Worm (Caenorhabditis elegans) whole organism, L2 larva: ENCODE measurements around the gene C54D10.9.
A peak's percentile ranks its signal among the peaks of the same experiment; 100 is the strongest.

Source experiments
- C34F6.9 ChIP-seq: fragments of 150-350 bp; optimal IDR thresholded peaks from 2 replicates; lab custom pipeline; 2014; ENCODE audit warnings: missing biosample characterization, missing genetic modification characterization
- F13H6.1 ChIP-seq: sonication (generic microtip); optimal IDR thresholded peaks from 2 replicates; lab custom pipeline; 2016; ENCODE audit warnings: missing genetic modification characterization, missing compliant biosample characterization
- R02D3.7 ChIP-seq: fragments of 150-350 bp; optimal IDR thresholded peaks from 2 replicates; lab custom pipeline; 2014; ENCODE audit warnings: missing biosample characterization, missing genetic modification characterization
- Y55F3AM.14 ChIP-seq: fragments of 200-800 bp; sonication (Bioruptor generic); optimal IDR thresholded peaks from 2 replicates; lab custom pipeline; 2018; ENCODE audit warnings: mild to moderate bottlenecking, missing genetic modification characterization, missing compliant biosample characterization
- ZK546.5 ChIP-seq: sonication (generic microtip); optimal IDR thresholded peaks from 2 replicates; lab custom pipeline; 2017; ENCODE audit warnings: missing biosample characterization, missing genetic modification characterization
- aly-2 ChIP-seq: fragments of 150-350 bp; optimal IDR thresholded peaks from 2 replicates; lab custom pipeline; 2014; ENCODE audit warnings: missing biosample characterization, missing genetic modification characterization
- ama-1 ChIP-seq: fragments of 150-350 bp; optimal IDR thresholded peaks from 2 replicates; lab custom pipeline; 2018; ENCODE audit warnings: inconsistent platforms
- blmp-1 ChIP-seq: sonication (generic microtip); optimal IDR thresholded peaks from 2 replicates; lab custom pipeline; 2017; ENCODE audit warnings: missing genetic modification characterization, mild to moderate bottlenecking, missing compliant biosample characterization, antibody characterized with exemption, moderate library complexity; ENCODE audit not compliant: insufficient read depth
- ceh-82 ChIP-seq: fragments of 150-350 bp; optimal IDR thresholded peaks from 2 replicates; lab custom pipeline; 2014; ENCODE audit warnings: missing biosample characterization, missing genetic modification characterization
- egl-27 ChIP-seq: sonication (generic microtip); optimal IDR thresholded peaks from 3 replicates; lab custom pipeline; 2017; ENCODE audit warnings: missing biosample characterization, missing genetic modification reagents, missing genetic modification characterization
- fos-1 ChIP-seq: fragments of 150-350 bp; optimal IDR thresholded peaks from 2 replicates; lab custom pipeline; 2014; ENCODE audit warnings: missing biosample characterization, missing genetic modification characterization
- gmeb-1 ChIP-seq: fragments of 150-350 bp; optimal IDR thresholded peaks from 2 replicates; lab custom pipeline; 2014; ENCODE audit warnings: missing biosample characterization, missing genetic modification characterization
- lin-11 ChIP-seq: fragments of 150-350 bp; sonication (generic microtip); optimal IDR thresholded peaks from 2 replicates; lab custom pipeline; 2014; ENCODE audit warnings: missing biosample characterization, missing genetic modification characterization, inconsistent platforms, mixed read lengths
- lin-13 ChIP-seq: fragments of 150-350 bp; optimal IDR thresholded peaks from 2 replicates; lab custom pipeline; 2014; ENCODE audit warnings: missing biosample characterization, missing genetic modification reagents, missing genetic modification characterization
- lin-39 ChIP-seq: fragments of 150-350 bp; optimal IDR thresholded peaks from 2 replicates; lab custom pipeline; 2014; ENCODE audit warnings: missing biosample characterization, missing genetic modification reagents, missing genetic modification characterization
- lsy-2 ChIP-seq, 2 experiments: fragments of 150-350 bp in 1 of 2; sonication (generic microtip) in 1 of 2; optimal IDR thresholded peaks; 2 replicates each; lab custom pipeline; 2014 to 2017; ENCODE audit warnings: missing biosample characterization in 2 of 2, missing genetic modification characterization in 2 of 2
- mbf-1 ChIP-seq: sonication (generic microtip); optimal IDR thresholded peaks from 2 replicates; lab custom pipeline; 2017; ENCODE audit warnings: missing biosample characterization, missing genetic modification characterization
- nhr-10 ChIP-seq: sonication (generic microtip); optimal IDR thresholded peaks from 2 replicates; lab custom pipeline; 2017; ENCODE audit warnings: missing biosample characterization, missing genetic modification characterization
- nhr-11 ChIP-seq: fragments of 150-350 bp; optimal IDR thresholded peaks from 2 replicates; lab custom pipeline; 2014; ENCODE audit warnings: missing biosample characterization, missing genetic modification characterization
- nhr-12 ChIP-seq: fragments of 150-350 bp; optimal IDR thresholded peaks from 2 replicates; lab custom pipeline; 2014; ENCODE audit warnings: missing biosample characterization, missing genetic modification characterization
- nhr-129 ChIP-seq: fragments of 150-350 bp; optimal IDR thresholded peaks from 2 replicates; lab custom pipeline; 2014; ENCODE audit warnings: missing biosample characterization, missing genetic modification characterization
- nhr-21 ChIP-seq: fragments of 150-350 bp; optimal IDR thresholded peaks from 2 replicates; lab custom pipeline; 2014; ENCODE audit warnings: missing biosample characterization, missing genetic modification characterization
- nhr-23 ChIP-seq: fragments of 150-350 bp; optimal IDR thresholded peaks from 2 replicates; lab custom pipeline; 2014; ENCODE audit warnings: missing biosample characterization, missing genetic modification reagents, missing genetic modification characterization
- nhr-237 ChIP-seq: fragments of 150-350 bp; optimal IDR thresholded peaks from 2 replicates; lab custom pipeline; 2014; ENCODE audit warnings: missing biosample characterization, missing genetic modification characterization
- nhr-25 ChIP-seq: fragments of 150-350 bp; sonication (generic microtip); optimal IDR thresholded peaks from 3 replicates; lab custom pipeline; 2014; ENCODE audit warnings: missing biosample characterization, missing genetic modification characterization
- nhr-6 ChIP-seq: fragments of 150-350 bp; optimal IDR thresholded peaks from 2 replicates; lab custom pipeline; 2014; ENCODE audit warnings: missing biosample characterization, missing genetic modification characterization
- nhr-77 ChIP-seq: fragments of 150-350 bp; optimal IDR thresholded peaks from 2 replicates; lab custom pipeline; 2014; ENCODE audit warnings: missing biosample characterization, missing genetic modification characterization
- peb-1 ChIP-seq: fragments of 150-350 bp; optimal IDR thresholded peaks from 2 replicates; lab custom pipeline; 2014; ENCODE audit warnings: missing biosample characterization, missing genetic modification characterization
- sem-4 ChIP-seq: fragments of 150-350 bp; optimal IDR thresholded peaks from 2 replicates; lab custom pipeline; 2014; ENCODE audit warnings: missing biosample characterization, missing genetic modification reagents, missing genetic modification characterization
- skn-1 ChIP-seq: sonication (generic microtip); optimal IDR thresholded peaks from 2 replicates; lab custom pipeline; 2017; ENCODE audit warnings: missing biosample characterization, missing genetic modification characterization
- sma-3 ChIP-seq: sonication (generic microtip); optimal IDR thresholded peaks from 2 replicates; lab custom pipeline; 2016; ENCODE audit warnings: missing genetic modification reagents, missing genetic modification characterization, missing compliant biosample characterization
- sma-9 ChIP-seq, 2 experiments: fragments of 150-350 bp in 1 of 2; sonication (generic microtip) in 1 of 2; optimal IDR thresholded peaks; 2 replicates each; lab custom pipeline; 2014 to 2016; ENCODE audit warnings: missing genetic modification characterization in 2 of 2, mild to moderate bottlenecking in 1 of 2, missing biosample characterization in 1 of 2, missing compliant biosample characterization in 1 of 2, missing genetic modification reagents in 1 of 2, moderate library complexity in 1 of 2
- snpc-4 ChIP-seq: fragments of 150-350 bp; optimal IDR thresholded peaks from 2 replicates; lab custom pipeline; 2014; ENCODE audit warnings: missing biosample characterization, missing genetic modification characterization
- unc-39 ChIP-seq: fragments of 150-350 bp; optimal IDR thresholded peaks from 2 replicates; lab custom pipeline; 2014; ENCODE audit warnings: missing biosample characterization, missing genetic modification characterization
- unc-55 ChIP-seq: fragments of 150-350 bp; sonication (generic microtip); optimal IDR thresholded peaks from 3 replicates; lab custom pipeline; 2014; ENCODE audit warnings: missing biosample characterization, missing genetic modification reagents, missing genetic modification characterization
- zag-1 ChIP-seq: fragments of 150-350 bp; optimal IDR thresholded peaks from 2 replicates; lab custom pipeline; 2014; ENCODE audit warnings: missing biosample characterization, missing genetic modification characterization
- ztf-11 ChIP-seq: sonication (generic microtip); optimal IDR thresholded peaks from 2 replicates; lab custom pipeline; 2017; ENCODE audit warnings: missing biosample characterization, missing genetic modification characterization
- ztf-4 ChIP-seq: fragments of 150-350 bp; optimal IDR thresholded peaks from 2 replicates; lab custom pipeline; 2014; ENCODE audit warnings: missing biosample characterization, missing genetic modification characterization

The C54D10.9 gene

ce11 chrV:12443754-12444153 is 3.2 kb upstream of the C54D10.9 start, which contains the start of gene pals-39:
Gene pals-39, minus strand, starts transcription at chrV:12443854.
- TF ChIP-seq aly-2 (no peak), skn-1 (no peak), egl-27 (tag; lab: Kevin White, UChicago) (no peak), peb-1 (no peak), sma-9 (GFP tag; optimal IDR thresholded peaks at IDR 0.05; lab: Kevin White, UChicago) (no peak), sma-9 (tag; optimal IDR thresholded peaks at IDR 0.05; lab: Kevin White, UChicago) (no peak), unc-55 (no peak), nhr-10 (tag; lab: Kevin White, UChicago) (no peak), fos-1 (tag; lab: Kevin White, UChicago) (peak; percentile 21)

ce11 chrV:12449902-12450301 is 2.9 kb downstream of the C54D10.9 start, which contains the start of gene C54D10.10:
Gene C54D10.10, minus strand, starts transcription at chrV:12450002.
- TF ChIP-seq sem-4 (tag; lab: Kevin White, UChicago) (no peak), nhr-25 (tag; lab: Kevin White, UChicago) (peak; percentile 41), skn-1 (no peak)

ce11 chrV:12450441-12450840 is 3.5 kb downstream of the C54D10.9 start, which contains the start of gene F28C1.1:
Gene F28C1.1, plus strand, starts transcription at chrV:12450805.
- TF ChIP-seq gmeb-1 (tag; lab: Kevin White, UChicago) (peak; percentile 89), ztf-4 (tag; lab: Kevin White, UChicago) (no peak), Y55F3AM.14 (GFP tag; lab: Kevin White, UChicago) (no peak), C34F6.9 (tag; lab: Kevin White, UChicago) (peak; percentile 40), blmp-1 (tag; lab: Kevin White, UChicago) (no peak), lin-13 (GFP tag; lab: Kevin White, UChicago) (peak; percentile 7), R02D3.7 (tag; lab: Kevin White, UChicago) (peak; percentile 29), egl-27 (tag; lab: Kevin White, UChicago) (no peak), unc-55 (peak; percentile 62), F13H6.1 (tag; lab: Kevin White, UChicago) (no peak), unc-39 (tag; lab: Kevin White, UChicago) (no peak), peb-1 (no peak), aly-2 (no peak)

- TF ChIP-seq egl-27 (tag; lab: Kevin White, UChicago) (no peak), unc-55 (no peak), sma-3 (GFP tag; lab: Kevin White, UChicago) (no peak), zag-1 (tag; lab: Kevin White, UChicago) (no peak), ama-1 (no peak)
Observed at ce11 chrV:12455695-12456094, 8.7 kb downstream of the C54D10.9 start.

ce11 chrV:12460583-12460982 is 13.6 kb downstream of the C54D10.9 start:
- TF ChIP-seq F13H6.1 (tag; lab: Kevin White, UChicago) (no peak), unc-55 (peak; percentile 38), snpc-4 (tag; lab: Kevin White, UChicago) (no peak), nhr-77 (tag; lab: Kevin White, UChicago) (no peak)

- TF ChIP-seq nhr-129 (tag; lab: Kevin White, UChicago) (peak; percentile 14), lsy-2 (tag; optimal IDR thresholded peaks at IDR 0.05; lab: Kevin White, UChicago) (peak in 1 of 2 experiments; percentile 8), nhr-11 (tag; lab: Kevin White, UChicago) (no peak), sma-9 (GFP tag; optimal IDR thresholded peaks at IDR 0.05; lab: Kevin White, UChicago) (peak; percentile 26), sma-9 (tag; optimal IDR thresholded peaks at IDR 0.05; lab: Kevin White, UChicago) (no peak), nhr-21 (no peak)
Observed at ce11 chrV:12462908-12463307, 16.0 kb downstream of the C54D10.9 start, which contains the start of gene egl-10. Gene egl-10, minus strand, starts transcription at chrV:12463008.

ce11 chrV:12465399-12465798 is 18.4 kb downstream of the C54D10.9 start:
- TF ChIP-seq zag-1 (tag; lab: Kevin White, UChicago), result peak; percentile 93
- TF ChIP-seq C34F6.9 (tag; lab: Kevin White, UChicago), result peak; percentile 96
- TF ChIP-seq sma-9 (GFP tag; optimal IDR thresholded peaks at IDR 0.05; lab: Kevin White, UChicago), result peak; percentile 95
- TF ChIP-seq sma-9 (tag; optimal IDR thresholded peaks at IDR 0.05; lab: Kevin White, UChicago), result peak; percentile 23
- peak; percentile 26 for TF ChIP-seq blmp-1 (tag; lab: Kevin White, UChicago)
- no peak for TF ChIP-seq nhr-237 (tag; lab: Kevin White, UChicago)
- peak; percentile 63 for TF ChIP-seq lin-11 (tag; lab: Kevin White, UChicago)
- TF ChIP-seq mbf-1, result no peak
- no peak for TF ChIP-seq nhr-12 (tag; lab: Kevin White, UChicago)
- no peak for TF ChIP-seq nhr-23 (tag; lab: Kevin White, UChicago)
- peak; percentile 86 for TF ChIP-seq nhr-129 (tag; lab: Kevin White, UChicago)
- TF ChIP-seq nhr-21, result peak; percentile 66
- TF ChIP-seq nhr-10 (tag; lab: Kevin White, UChicago), result no peak
- no peak for TF ChIP-seq nhr-6 (tag; lab: Kevin White, UChicago)
- no peak for TF ChIP-seq R02D3.7 (tag; lab: Kevin White, UChicago)
- TF ChIP-seq lsy-2 (tag; optimal IDR thresholded peaks at IDR 0.05; lab: Kevin White, UChicago), result peak; percentile 55 to 84
- TF ChIP-seq lin-39 (tag; lab: Kevin White, UChicago), result no peak
- TF ChIP-seq ceh-82 (tag; lab: Kevin White, UChicago), result no peak
- no peak for TF ChIP-seq ztf-11 (tag; lab: Kevin White, UChicago)
- TF ChIP-seq ZK546.5, result no peak
- no peak for TF ChIP-seq unc-39 (tag; lab: Kevin White, UChicago)
- TF ChIP-seq fos-1 (tag; lab: Kevin White, UChicago), result peak; percentile 20
- no peak for TF ChIP-seq aly-2
- TF ChIP-seq nhr-77 (tag; lab: Kevin White, UChicago), result no peak
